Fruit fly (Drosophila melanogaster): ENCODE results near the gene Ip259.
A peak's percentile ranks its signal among the peaks of the same experiment; 100 is the strongest.

Ip259 gene

DNA sequence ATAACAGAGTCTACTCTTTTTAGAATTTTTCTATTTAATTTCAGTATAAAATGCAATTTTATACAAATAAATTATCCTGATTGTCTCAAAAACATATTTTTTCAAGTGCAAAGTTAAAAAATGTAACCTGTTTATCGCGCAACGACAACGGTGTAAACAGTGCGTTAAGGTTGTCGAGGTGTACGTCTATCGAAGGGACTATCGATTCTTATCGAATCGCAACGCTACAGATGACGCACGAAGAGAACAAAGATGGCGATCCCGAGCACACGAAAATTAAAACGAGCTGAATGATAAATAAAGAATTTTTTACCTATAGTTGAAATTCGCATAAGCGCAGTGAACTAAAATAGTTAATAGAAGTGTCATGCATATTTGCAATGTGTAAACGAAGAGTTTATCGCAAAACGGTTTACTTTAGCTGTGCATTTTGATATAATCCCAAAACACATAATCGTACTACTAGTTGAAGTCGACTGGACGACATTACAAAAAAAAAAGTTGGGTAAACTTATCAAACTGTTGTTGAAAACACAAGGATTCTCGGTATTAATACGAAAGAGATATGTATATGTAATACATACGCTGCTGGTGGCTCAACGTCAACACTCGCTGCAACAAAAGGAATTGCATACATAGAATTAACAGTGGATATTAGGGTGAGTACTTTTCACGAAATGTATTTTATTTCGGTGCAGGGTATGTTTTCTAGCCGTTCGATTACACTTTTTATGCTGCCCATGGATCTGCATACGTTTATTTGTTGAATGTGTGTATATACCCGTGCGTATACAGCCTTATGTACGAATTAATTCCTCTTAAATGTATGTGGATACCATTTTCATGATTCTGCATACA lies 20.1 kb upstream of the Ip259 start, which contains the start of gene da (continued):
- TF ChIP-seq Dbx (GFP tag; IDR thresholded peaks at IDR 0.05), result 0 out of 3 replicates have a peak, but pooled peaks have one; percentile 15
- peak; percentile 53; the same call in 1 of the 2 replicates for TF ChIP-seq CG31441 (GFP tag; IDR thresholded peaks at IDR 0.05)
- peak; percentile 46 for TF ChIP-seq sd (tag; optimal IDR thresholded peaks at IDR 0.05)
- TF ChIP-seq klu (GFP tag; IDR thresholded peaks at IDR 0.05), result no peak
- TF ChIP-seq CG8478 (optimal IDR thresholded peaks at IDR 0.05), result no peak
- TF ChIP-seq CG4404 (GFP tag; IDR thresholded peaks at IDR 0.05), result no peak
- peak; percentile 52; the same call in 1 of the 2 replicates for TF ChIP-seq Awh (GFP tag; IDR thresholded peaks at IDR 0.05)
- no peak for TF ChIP-seq Tbp (GFP tag; optimal IDR thresholded peaks at IDR 0.05)
- no peak; the same call in 2 of the 3 replicates for TF ChIP-seq Mrtf (GFP tag; IDR thresholded peaks at IDR 0.05)
- TF ChIP-seq CG14441 (GFP tag; IDR thresholded peaks at IDR 0.05), result peak; percentile 59
- peak; percentile 73 for TF ChIP-seq pho (GFP tag; optimal IDR thresholded peaks at IDR 0.05)
- no peak for TF ChIP-seq Hr39 (optimal IDR thresholded peaks at IDR 0.05)
- peak; percentile 71 for TF ChIP-seq CG2712 (tag; optimal IDR thresholded peaks at IDR 0.05)
- TF ChIP-seq Scr (GFP tag; IDR thresholded peaks at IDR 0.05; ENCODE audit: partially characterized antibody), result peak; percentile 59
- TF ChIP-seq vvl (GFP tag; IDR thresholded peaks at IDR 0.05), result peak; percentile 75
- peak; percentile 57; the same call in 2 of the 3 replicates for TF ChIP-seq CG34422 (GFP tag; IDR thresholded peaks at IDR 0.05)
- TF ChIP-seq CG1792 (GFP tag; optimal IDR thresholded peaks at IDR 0.05), result peak; percentile 34
- peak; percentile 81 for TF ChIP-seq CG15514 (GFP tag; optimal IDR thresholded peaks at IDR 0.05)
- no peak for TF ChIP-seq Optix (GFP tag; IDR thresholded peaks at IDR 0.05)
- peak; percentile 7 for TF ChIP-seq shn (GFP tag; optimal IDR thresholded peaks at IDR 0.05)
- peak; percentile 54; the same call in 1 of the 2 replicates for TF ChIP-seq CG11247 (GFP tag; IDR thresholded peaks at IDR 0.05)
- TF ChIP-seq al (GFP tag; IDR thresholded peaks at IDR 0.05), result peak; percentile 45
- TF ChIP-seq CG18011 (GFP tag; optimal IDR thresholded peaks at IDR 0.05), result peak; percentile 20
- TF ChIP-seq grn (GFP tag; optimal IDR thresholded peaks at IDR 0.05), result peak; percentile 34
- no peak for TF ChIP-seq Dip2 (GFP tag; IDR thresholded peaks at IDR 0.05)
- peak; percentile 64 for TF ChIP-seq CG13287 (GFP tag; IDR thresholded peaks at IDR 0.05; ENCODE audit: partially characterized antibody)
- TF ChIP-seq CG11456 (GFP tag; IDR thresholded peaks at IDR 0.05), result no peak; the same call in 2 of the 3 replicates
- peak; percentile 40; the same call in 1 of the 2 replicates for TF ChIP-seq CG31224 (GFP tag; IDR thresholded peaks at IDR 0.05)
- no peak for TF ChIP-seq run (tag; optimal IDR thresholded peaks at IDR 0.05)
- TF ChIP-seq Sry-δ (GFP tag; optimal IDR thresholded peaks at IDR 0.05), result peak; percentile 71
- peak; percentile 68 for TF ChIP-seq CG17359 (tag; optimal IDR thresholded peaks at IDR 0.05)
- TF ChIP-seq exex (tag; optimal IDR thresholded peaks at IDR 0.05), result no peak
- TF ChIP-seq CG14710 (tag; optimal IDR thresholded peaks at IDR 0.05), result peak; percentile 74
- TF ChIP-seq CG33213 (GFP tag; optimal IDR thresholded peaks at IDR 0.05), result peak; percentile 22
- no peak for TF ChIP-seq CkIIα-i1 (GFP tag; IDR thresholded peaks at IDR 0.05)
- peak; percentile 46; the same call in 2 of the 4 replicates for TF ChIP-seq Dll (GFP tag; IDR thresholded peaks at IDR 0.05; ENCODE audit: partially characterized antibody)
- TF ChIP-seq CG4854 (GFP tag; optimal IDR thresholded peaks at IDR 0.05), result peak; percentile 8
- TF ChIP-seq Ets65A (GFP tag), result peak; percentile 78
- no peak for TF ChIP-seq tio (GFP tag; optimal IDR thresholded peaks at IDR 0.05)
- peak; percentile 73 for TF ChIP-seq CoRest (tag; optimal IDR thresholded peaks at IDR 0.05)
- no peak for TF ChIP-seq oc (tag; optimal IDR thresholded peaks at IDR 0.05)
- TF ChIP-seq abd-A (tag; optimal IDR thresholded peaks at IDR 0.05), result no peak
- no peak for TF ChIP-seq CG12769 (tag; optimal IDR thresholded peaks at IDR 0.05)
- peak; percentile 60 for TF ChIP-seq H2.0 (GFP tag; IDR thresholded peaks at IDR 0.05)
- no peak for TF ChIP-seq CG30431 (GFP tag; optimal IDR thresholded peaks at IDR 0.05)
- TF ChIP-seq peb (GFP tag; IDR thresholded peaks at IDR 0.05), result peak; percentile 31; the same call in 1 of the 2 replicates
- no peak for TF ChIP-seq croc (GFP tag; conservative IDR thresholded peaks at IDR 0.05)
- TF ChIP-seq gcm2 (GFP tag; optimal IDR thresholded peaks at IDR 0.05), result no peak
- TF ChIP-seq CG14667 (GFP tag; IDR thresholded peaks at IDR 0.05), result no peak
- no peak for TF ChIP-seq NK7.1 (GFP tag; optimal IDR thresholded peaks at IDR 0.05)
